2 fruit fly cellular contexts compared by ENCODE assay signal in the genomic region with DNA sequence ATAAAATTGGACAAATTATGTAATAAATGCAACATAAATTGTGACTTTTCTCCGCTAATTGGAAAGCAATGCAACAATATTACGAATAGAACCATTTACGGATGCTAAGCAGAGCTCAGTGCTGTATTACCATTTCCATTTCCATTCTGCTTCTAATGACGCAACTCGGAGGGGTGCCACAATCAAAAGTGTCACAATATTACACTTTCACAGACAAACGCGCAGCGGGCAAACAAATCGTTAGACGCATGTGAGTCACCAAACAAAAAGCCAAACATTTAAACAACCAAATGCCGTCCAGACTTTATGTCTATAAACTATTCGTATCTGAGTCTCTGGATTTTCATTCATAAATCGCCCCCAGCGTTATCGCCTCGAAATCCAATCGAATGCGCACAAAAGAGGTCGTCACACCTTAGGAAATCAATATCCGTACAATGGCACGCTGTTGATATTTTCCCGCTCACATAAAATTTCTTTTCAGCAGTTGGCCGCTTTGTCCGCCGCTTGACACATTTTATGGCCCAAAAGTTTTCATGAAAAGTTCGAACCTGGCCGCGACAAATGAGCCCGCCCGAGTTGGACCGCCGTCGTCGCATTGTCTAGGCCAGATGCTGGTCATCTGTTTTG.
TF ChIP-seq lines count a peak whose summit lies in the region.

No protein-coding gene starts in this region.

- TF ChIP-seq CTCF in whole organism, embryonic (GFP tag; optimal IDR thresholded peaks at IDR 0.05; lab: Kevin White, UChicago), result no peak

TF ChIP-seq in whole organism, embryonic, 481 proteins besides CTCF, POLR2A, EP300 and RAD21 (continues in another document):
- TF ChIP-seq CG31388 (GFP tag; optimal IDR thresholded peaks at IDR 0.05; lab: Kevin White, UChicago) (no peak), Hmr (GFP tag; optimal IDR thresholded peaks at IDR 0.05; lab: Kevin White, UChicago) (no peak), pnt (GFP tag; optimal IDR thresholded peaks at IDR 0.05; lab: Kevin White, UChicago) (no peak), p53 (GFP tag; optimal IDR thresholded peaks at IDR 0.05; lab: Kevin White, UChicago) (no peak), E2f1 (GFP tag; IDR thresholded peaks at IDR 0.05; lab: Robert Waterston, UW) (no peak), CG1024 (GFP tag; IDR thresholded peaks at IDR 0.05; lab: Robert Waterston, UW) (no peak), CG15011 (GFP tag; optimal IDR thresholded peaks at IDR 0.05; lab: Kevin White, UChicago) (no peak), gsb (GFP tag; IDR thresholded peaks at IDR 0.05; lab: Robert Waterston, UW) (no peak), E2f2 (GFP tag; IDR thresholded peaks at IDR 0.05; lab: Robert Waterston, UW) (no peak), Fer3 (tag; optimal IDR thresholded peaks at IDR 0.05; lab: Kevin White, UChicago) (no peak), PHDP (tag; optimal IDR thresholded peaks at IDR 0.05; lab: Kevin White, UChicago) (no peak), CG7786 (GFP tag; optimal IDR thresholded peaks at IDR 0.05; lab: Kevin White, UChicago) (no peak), CG30020 (tag; optimal IDR thresholded peaks at IDR 0.05; lab: Kevin White, UChicago) (no peak), CG31365 (tag; optimal IDR thresholded peaks at IDR 0.05; lab: Kevin White, UChicago) (no peak), Dek (tag; optimal IDR thresholded peaks at IDR 0.05; lab: Kevin White, UChicago) (no peak), Oli (tag; optimal IDR thresholded peaks at IDR 0.05; lab: Kevin White, UChicago) (no peak), Six4 (GFP tag; optimal IDR thresholded peaks at IDR 0.05; lab: Kevin White, UChicago) (no peak), chinmo (GFP tag; IDR thresholded peaks at IDR 0.05; lab: Robert Waterston, UW; ENCODE audit: partially characterized antibody) (no peak), CG2678 (tag; optimal IDR thresholded peaks at IDR 0.05; lab: Kevin White, UChicago) (no peak), crol (GFP tag; IDR thresholded peaks at IDR 0.05; lab: Robert Waterston, UW) (no peak), Eip74EF (GFP tag; optimal IDR thresholded peaks at IDR 0.05; lab: Kevin White, UChicago) (peak in 1 of 2 experiments; percentile 5), Lim3 (GFP tag; IDR thresholded peaks at IDR 0.05; lab: Robert Waterston, UW) (no peak), Taf1 (GFP tag; IDR thresholded peaks at IDR 0.05; lab: Robert Waterston, UW) (no peak), Vsx1 (GFP tag; optimal IDR thresholded peaks at IDR 0.05; lab: Kevin White, UChicago) (no peak), slbo (GFP tag; IDR thresholded peaks at IDR 0.05; lab: Robert Waterston, UW) (no peak), CG12299 (tag; optimal IDR thresholded peaks at IDR 0.05; lab: Kevin White, UChicago) (no peak), HmgD (GFP tag; optimal IDR thresholded peaks at IDR 0.05; lab: Kevin White, UChicago) (no peak), CG7745 (tag; optimal IDR thresholded peaks at IDR 0.05; lab: Kevin White, UChicago) (no peak), Atf3 (GFP tag; optimal IDR thresholded peaks at IDR 0.05; lab: Kevin White, UChicago) (no peak), CG17385 (GFP tag; optimal IDR thresholded peaks at IDR 0.05; lab: Kevin White, UChicago) (no peak), croc (GFP tag; conservative IDR thresholded peaks at IDR 0.05; lab: Robert Waterston, UW) (no peak), CG14014 (GFP tag; IDR thresholded peaks at IDR 0.05; lab: Robert Waterston, UW) (no peak), grn (GFP tag; optimal IDR thresholded peaks at IDR 0.05; lab: Kevin White, UChicago) (no peak), ttk (GFP tag; IDR thresholded peaks at IDR 0.05; lab: Robert Waterston, UW) (no peak), CG6654 (GFP tag; optimal IDR thresholded peaks at IDR 0.05; lab: Kevin White, UChicago) (no peak), ranshi (GFP tag; IDR thresholded peaks at IDR 0.05; lab: Robert Waterston, UW) (no peak), onecut (GFP tag; IDR thresholded peaks at IDR 0.05; lab: Robert Waterston, UW) (peak; percentile 49; the same call in 1 of the 2 replicates), HLH54F (GFP tag; optimal IDR thresholded peaks at IDR 0.05; lab: Kevin White, UChicago) (no peak), sqz (GFP tag; optimal IDR thresholded peaks at IDR 0.05; lab: Kevin White, UChicago) (no peak), gem (tag; optimal IDR thresholded peaks at IDR 0.05; lab: Kevin White, UChicago) (no peak), mld (GFP tag; IDR thresholded peaks at IDR 0.05; lab: Robert Waterston, UW; ENCODE audit: partially characterized antibody) (no peak), CG8388 (GFP tag; optimal IDR thresholded peaks at IDR 0.05; lab: Kevin White, UChicago) (no peak), pho (GFP tag; optimal IDR thresholded peaks at IDR 0.05; lab: Kevin White, UChicago) (no peak), jing (GFP tag; optimal IDR thresholded peaks at IDR 0.05; lab: Kevin White, UChicago) (no peak)

TF ChIP-seq in whole organism, prepupa, 60 proteins besides CTCF, POLR2A, EP300 and RAD21:
- TF ChIP-seq fkh (GFP tag; optimal IDR thresholded peaks at IDR 0.05; lab: Kevin White, UChicago), result peak; percentile 7
- TF ChIP-seq CG11762 (GFP tag; optimal IDR thresholded peaks at IDR 0.05; lab: Kevin White, UChicago; ENCODE audit: insufficient read depth), result no peak

Comparison
In these comparisons a context has a peak if more than half of its experiments do, and no peak if none do; other contexts are left out.
1. Of the 7 proteins assayed by ChIP-seq in both whole organism, embryonic and whole organism, prepupa: peak only in whole organism, embryonic: Blimp-1; only in whole organism, prepupa: none; in both: none; in neither: 6.